Worm (Caenorhabditis elegans): ENCODE data around the gene srx-62.

DNA sequence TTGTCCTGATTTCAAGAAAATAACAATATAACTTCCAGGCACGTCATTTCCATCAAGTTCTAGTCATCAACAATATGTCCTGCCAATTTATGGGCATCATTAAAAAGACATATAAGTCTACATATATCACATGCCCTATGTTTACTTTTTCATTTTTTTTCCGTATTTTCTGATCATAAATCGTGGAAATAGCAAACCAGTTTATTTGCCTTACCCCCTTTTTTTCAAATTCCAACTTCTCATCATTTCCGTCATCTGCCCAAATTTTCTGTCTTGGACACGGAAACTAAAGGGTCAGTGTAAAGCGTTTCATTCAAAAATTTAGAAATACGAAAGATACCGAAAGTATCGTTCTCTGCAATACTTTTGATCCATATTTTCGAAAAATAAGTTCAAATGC lies 3.4 kb downstream of the srx-62 start:
- TF ChIP-seq dao-5 (tag; optimal IDR thresholded peaks at IDR 0.05) (no peak), him-1 (tag; optimal IDR thresholded peaks at IDR 0.05) (no peak)

All from whole organism, L4/young adult.